Worm (Caenorhabditis elegans): Measurements from ENCODE around the gene Y75B8A.28.

DNA sequence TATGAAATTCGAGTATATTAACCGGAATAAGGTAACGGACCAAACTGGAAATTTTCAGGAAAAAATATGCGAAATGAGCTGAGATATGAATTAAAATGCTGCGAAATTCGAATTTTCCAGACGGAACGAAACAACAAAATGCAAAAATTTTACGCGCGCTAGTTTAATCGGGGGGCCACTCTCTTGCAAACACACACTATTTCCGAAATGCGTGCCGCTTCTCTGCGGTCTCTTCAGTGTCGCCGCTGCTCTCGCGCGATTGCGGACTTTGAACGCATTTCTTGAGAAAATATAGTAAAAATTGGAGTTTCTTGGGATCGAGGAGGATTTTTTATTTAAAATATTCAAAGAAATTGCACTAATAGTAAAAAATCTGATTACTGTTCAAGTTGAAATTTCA is 50.6 kb downstream of the Y75B8A.28 start:
- no peak for TF ChIP-seq pqm-1 (tag; optimal IDR thresholded peaks at IDR 0.05)
- no peak for TF ChIP-seq hlh-15 (tag; optimal IDR thresholded peaks at IDR 0.05)
- TF ChIP-seq ceh-6 (GFP tag; optimal IDR thresholded peaks at IDR 0.05) = no peak
- no peak for TF ChIP-seq nhr-11 (tag; optimal IDR thresholded peaks at IDR 0.05)
